Fruit fly (Drosophila melanogaster) whole organism, embryonic: ENCODE results near the gene CG33203.

ENCODE experiments used
- Atf6 ChIP-seq: fragments of 200-800 bp; sonication (Bioruptor generic); IDR thresholded peaks from 2 replicates; pipeline ENCODE4 v1.3.6; 2022; ENCODE audit warnings: missing biosample characterization, missing genetic modification characterization
- Meics ChIP-seq: fragments of 200-800 bp; sonication (Bioruptor generic); optimal IDR thresholded peaks from 2 replicates; lab custom pipeline; 2017; ENCODE audit warnings: missing biosample characterization, mild to moderate bottlenecking, missing genetic modification characterization
- grn ChIP-seq: fragments of 200-800 bp; sonication (Bioruptor generic); optimal IDR thresholded peaks from 3 replicates; lab custom pipeline; 2017; ENCODE audit warnings: missing biosample characterization, missing genetic modification characterization
- pan ChIP-seq, 4 experiments: fragments of >200 bp in 3 of 4; fragments of 200-800 bp in 1 of 4; sonication (Bioruptor generic) in 1 of 4; optimal IDR thresholded peaks in 3 of 4; IDR thresholded peaks in 1 of 4; 2 replicates each; pipeline versions ENCODE4 v1.3.6 to Lab custom; 2017 to 2022; ENCODE audit warnings: missing biosample characterization in 2 of 4, missing genetic modification characterization in 2 of 4, mixed read lengths in 1 of 4
- tx ChIP-seq: fragments of 200-800 bp; sonication (Bioruptor generic); optimal IDR thresholded peaks from 2 replicates; lab custom pipeline; 2016; ENCODE audit warnings: missing biosample characterization, missing genetic modification characterization

DNA sequence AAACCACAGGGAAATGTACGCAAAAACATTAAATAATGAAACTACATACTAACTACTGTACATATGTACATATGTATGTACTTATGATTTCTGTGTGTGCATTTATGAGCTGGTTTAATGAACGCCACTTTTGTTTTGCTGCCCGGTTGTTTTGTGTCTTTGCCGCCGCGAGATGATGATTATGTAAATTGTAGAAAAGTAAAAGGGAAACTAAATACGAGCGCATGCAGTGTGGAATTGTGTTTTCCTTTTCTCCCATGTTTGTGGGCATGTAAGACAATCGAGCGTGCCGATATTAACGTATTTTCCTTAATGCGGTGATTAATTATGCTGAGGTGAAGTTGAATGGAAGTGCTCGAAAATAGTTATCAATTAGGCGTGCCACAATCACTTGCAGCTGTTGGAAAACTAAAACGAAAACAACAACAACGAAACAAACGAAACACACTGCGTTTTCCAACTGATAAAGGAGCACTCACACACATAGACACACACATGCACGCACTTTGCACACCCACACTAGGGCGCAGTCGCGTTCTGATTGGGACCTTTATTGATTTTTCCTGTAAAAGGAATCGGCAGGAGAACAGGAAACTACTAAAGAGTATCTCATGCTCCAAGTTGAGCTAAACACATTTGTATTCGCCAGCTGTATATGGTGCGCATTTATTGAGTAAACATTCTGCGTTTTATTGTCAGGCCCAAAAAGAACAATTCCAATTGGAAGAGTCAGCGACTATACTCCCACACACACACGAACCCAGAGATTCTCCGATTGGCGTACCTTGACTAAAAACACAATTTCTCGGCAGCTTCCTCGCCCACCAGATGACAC lies 43.5 kb downstream of the CG33203 start:
- TF ChIP-seq pan (optimal IDR thresholded peaks at IDR 0.05; lab: Kevin White, UChicago) (no peak), pan (GFP tag; optimal IDR thresholded peaks at IDR 0.05 in 1 of 2, IDR thresholded peaks at IDR 0.05 in 1 of 2) (no peak), grn (GFP tag; lab: Kevin White, UChicago) (no peak), tx (no peak), Meics (GFP tag; lab: Kevin White, UChicago) (no peak), Atf6 (GFP tag; lab: Robert Waterston, UW) (no peak)
